Worm (Caenorhabditis elegans) whole organism, midembryonic: ENCODE data around the gene T02D1.9.

ENCODE experiments used
- T22C8.4 ChIP-seq: fragments of 200-800 bp; sonication (Bioruptor generic); IDR thresholded peaks from 2 replicates; pipeline ENCODE4 v1.3.6; 2022; ENCODE audit warnings: missing genetic modification characterization, missing compliant biosample characterization
- flt-1 ChIP-seq: fragments of 200-800 bp; sonication (Bioruptor generic); IDR thresholded peaks from 2 replicates; pipeline ENCODE4 v1.3.6; 2022; ENCODE audit warnings: missing genetic modification characterization, missing compliant biosample characterization
- klf-2 ChIP-seq: fragments of 200-800 bp; sonication (Bioruptor generic); conservative IDR thresholded peaks from 2 replicates; pipeline ENCODE4 v1.3.6; 2022; ENCODE audit warnings: missing genetic modification reagents, missing genetic modification characterization, missing compliant biosample characterization
- med-1 ChIP-seq: sonication (generic microtip); optimal IDR thresholded peaks from 2 replicates; lab custom pipeline; 2017; ENCODE audit warnings: missing genetic modification characterization, mild to moderate bottlenecking, missing compliant biosample characterization, antibody characterized with exemption, missing genetic modification reagents; ENCODE audit not compliant: insufficient read depth
- ref-1 ChIP-seq: fragments of 200-800 bp; sonication (Bioruptor generic); conservative IDR thresholded peaks from 2 replicates; pipeline ENCODE4 v1.3.6; 2022; ENCODE audit warnings: missing genetic modification reagents, missing genetic modification characterization, missing compliant biosample characterization
- tab-1 ChIP-seq: fragments of 200-800 bp; sonication (Bioruptor generic); IDR thresholded peaks from 2 replicates; pipeline ENCODE4 v1.3.6; 2022; ENCODE audit warnings: missing genetic modification characterization, missing compliant biosample characterization

DNA sequence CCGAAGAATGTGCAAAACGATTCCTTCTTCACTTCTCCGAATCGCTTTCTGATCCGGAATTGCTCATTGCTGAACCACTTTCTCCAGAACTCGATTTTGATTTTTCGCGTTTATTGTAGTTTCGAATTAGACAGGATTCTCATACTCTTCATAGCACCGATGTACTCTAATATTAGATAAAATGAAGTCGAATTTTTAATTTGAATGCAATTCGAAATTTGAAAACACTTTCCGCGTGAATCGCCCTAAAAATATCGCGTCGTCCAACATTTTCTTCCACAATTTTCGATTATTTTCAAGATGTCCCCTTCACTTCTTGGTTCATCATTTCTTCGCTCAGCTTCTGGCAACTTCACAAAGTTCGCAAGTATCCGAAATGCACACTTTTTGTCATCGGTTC is 25.4 kb downstream of the T02D1.9 start, which contains the start of gene C30H6.8:
- TF ChIP-seq T22C8.4 (GFP tag; lab: Robert Waterston, UW) (no peak), flt-1 (GFP tag; lab: Robert Waterston, UW) (no peak), tab-1 (GFP tag; lab: Robert Waterston, UW) (no peak), med-1 (GFP tag; lab: Kevin White, UChicago) (no peak), ref-1 (GFP tag; lab: Robert Waterston, UW) (no peak), klf-2 (GFP tag; lab: Robert Waterston, UW) (no peak)
